Worm (Caenorhabditis elegans): ENCODE data around the gene F36H5.14.

- TF ChIP-seq flt-1 (GFP tag; IDR thresholded peaks at IDR 0.05) (no peak), klf-2 (GFP tag; conservative IDR thresholded peaks at IDR 0.05) (no peak), ref-1 (GFP tag; conservative IDR thresholded peaks at IDR 0.05) (no peak), med-1 (GFP tag; optimal IDR thresholded peaks at IDR 0.05; ENCODE audit: insufficient read depth) (no peak), T22C8.4 (GFP tag; IDR thresholded peaks at IDR 0.05) (no peak), ztf-29 (GFP tag; IDR thresholded peaks at IDR 0.05) (no peak), cog-1 (tag; optimal IDR thresholded peaks at IDR 0.05) (no peak), ztf-23 (GFP tag; IDR thresholded peaks at IDR 0.05) (no peak)
These were observed 18.3 kb upstream of the F36H5.14 start, which contains the start of gene F36H5.10 for ce11 chrII:1757033-1757432.
